Fruit fly (Drosophila melanogaster) whole organism, prepupa: ENCODE measurements around the gene CG32683.

Source experiments
- Blimp-1 ChIP-seq: fragments of 200-800 bp; sonication (Bioruptor generic); optimal IDR thresholded peaks from 3 replicates; lab custom pipeline; 2017; ENCODE audit warnings: missing biosample characterization, missing genetic modification characterization, mild to moderate bottlenecking, moderate library complexity, missing genetic modification reagents
- CG10631 ChIP-seq: fragments of 200-800 bp; sonication (Bioruptor generic); optimal IDR thresholded peaks from 2 replicates; lab custom pipeline; 2016; ENCODE audit warnings: missing biosample characterization, missing genetic modification characterization
- CG11294 ChIP-seq: fragments of 200-800 bp; sonication (Bioruptor generic); IDR thresholded peaks from 2 replicates; pipeline ENCODE4 v1.3.6; 2022; ENCODE audit warnings: missing biosample characterization, missing genetic modification characterization
- CG11762 ChIP-seq: fragments of 200-800 bp; sonication (Bioruptor generic); optimal IDR thresholded peaks from 3 replicates; lab custom pipeline; 2016; ENCODE audit warnings: missing biosample characterization, missing genetic modification characterization; ENCODE audit not compliant: insufficient read depth
- CG11902 ChIP-seq: fragments of 200-800 bp; sonication (Bioruptor generic); optimal IDR thresholded peaks from 3 replicates; lab custom pipeline; 2016; ENCODE audit warnings: missing biosample characterization, missing genetic modification characterization
- CG15336 ChIP-seq: fragments of 200-800 bp; sonication (Bioruptor generic); IDR thresholded peaks from 2 replicates; pipeline ENCODE4 v1.3.6; 2022; ENCODE audit warnings: missing biosample characterization, missing genetic modification characterization
- CG1621 ChIP-seq: fragments of 200-800 bp; sonication (Bioruptor generic); optimal IDR thresholded peaks from 3 replicates; lab custom pipeline; 2018; ENCODE audit warnings: missing biosample characterization, mild to moderate bottlenecking, missing genetic modification characterization
- CG16779 ChIP-seq: fragments of 200-800 bp; sonication (Bioruptor generic); optimal IDR thresholded peaks from 3 replicates; lab custom pipeline; 2017; ENCODE audit warnings: missing biosample characterization, mild to moderate bottlenecking, missing genetic modification characterization
- CG31627 ChIP-seq: fragments of 200-800 bp; sonication (Bioruptor generic); optimal IDR thresholded peaks from 3 replicates; lab custom pipeline; 2016; ENCODE audit warnings: missing biosample characterization, missing genetic modification characterization
- CG34406 ChIP-seq: fragments of 200-800 bp; sonication (Bioruptor generic); optimal IDR thresholded peaks from 3 replicates; lab custom pipeline; 2016; ENCODE audit warnings: missing biosample characterization, missing genetic modification characterization
- CG3919 ChIP-seq: fragments of 200-800 bp; sonication (Bioruptor generic); optimal IDR thresholded peaks from 3 replicates; lab custom pipeline; 2016; ENCODE audit warnings: missing biosample characterization, missing genetic modification characterization
- CG4318 ChIP-seq: fragments of 200-800 bp; sonication (Bioruptor generic); optimal IDR thresholded peaks from 3 replicates; lab custom pipeline; 2017; ENCODE audit warnings: missing biosample characterization, mild to moderate bottlenecking, missing genetic modification characterization
- CG6163 ChIP-seq: fragments of 200-800 bp; sonication (Bioruptor generic); IDR thresholded peaks from 3 replicates; pipeline ENCODE4 v1.3.6; 2022; ENCODE audit warnings: missing biosample characterization, missing genetic modification characterization
- CG6276 ChIP-seq: fragments of 200-800 bp; sonication (Bioruptor generic); optimal IDR thresholded peaks from 2 replicates; lab custom pipeline; 2017; ENCODE audit warnings: missing biosample characterization, mild to moderate bottlenecking, missing genetic modification characterization
- CG6792 ChIP-seq: fragments of 200-800 bp; sonication (Bioruptor generic); optimal IDR thresholded peaks from 3 replicates; lab custom pipeline; 2016; ENCODE audit warnings: missing biosample characterization, missing genetic modification characterization
- CG6808 ChIP-seq: fragments of 200-800 bp; sonication (Bioruptor generic); optimal IDR thresholded peaks from 3 replicates; lab custom pipeline; 2017; ENCODE audit warnings: missing biosample characterization, missing genetic modification characterization, mild to moderate bottlenecking, moderate library complexity, missing genetic modification reagents
- CG6854 ChIP-seq: fragments of 200-800 bp; sonication (Bioruptor generic); optimal IDR thresholded peaks from 2 replicates; lab custom pipeline; 2017; ENCODE audit warnings: missing biosample characterization, mild to moderate bottlenecking, missing genetic modification characterization
- CG7368 ChIP-seq: fragments of 200-800 bp; sonication (Bioruptor generic); optimal IDR thresholded peaks from 3 replicates; lab custom pipeline; 2016; ENCODE audit warnings: missing biosample characterization, missing genetic modification characterization
- CG8319 ChIP-seq: fragments of 200-800 bp; sonication (Bioruptor generic); optimal IDR thresholded peaks from 3 replicates; lab custom pipeline; 2016; ENCODE audit warnings: missing biosample characterization, missing genetic modification characterization
- CG8632 ChIP-seq: fragments of 200-800 bp; sonication (Bioruptor generic); optimal IDR thresholded peaks from 3 replicates; lab custom pipeline; 2016; ENCODE audit warnings: missing biosample characterization, missing genetic modification characterization
- CG9139 ChIP-seq: fragments of 200-800 bp; sonication (Bioruptor generic); optimal IDR thresholded peaks from 3 replicates; lab custom pipeline; 2017; ENCODE audit warnings: missing biosample characterization, mild to moderate bottlenecking, missing genetic modification characterization
- Eip75B ChIP-seq: fragments of 200-800 bp; sonication (Bioruptor generic); optimal IDR thresholded peaks from 3 replicates; lab custom pipeline; 2016; ENCODE audit warnings: missing biosample characterization, missing genetic modification characterization
- Eip78C ChIP-seq: fragments of 200-800 bp; sonication (Bioruptor generic); peaks from one replicate; lab custom pipeline; 2016; ENCODE audit warnings: missing biosample characterization, missing genetic modification characterization
- Eip93F ChIP-seq: fragments of 200-800 bp; sonication (Bioruptor generic); optimal IDR thresholded peaks from 2 replicates; lab custom pipeline; 2016; ENCODE audit warnings: missing biosample characterization, mild to moderate bottlenecking, missing genetic modification characterization
- Ets21C ChIP-seq: fragments of 200-800 bp; sonication (Bioruptor generic); optimal IDR thresholded peaks from 3 replicates; lab custom pipeline; 2016; ENCODE audit warnings: missing biosample characterization, missing genetic modification characterization
- Gug ChIP-seq: fragments of 200-800 bp; sonication (Bioruptor generic); IDR thresholded peaks from 2 replicates; pipeline ENCODE4 v1.3.6; 2022; ENCODE audit warnings: missing biosample characterization, missing genetic modification characterization
- Hr38 ChIP-seq: sonication (Bioruptor generic); optimal IDR thresholded peaks from 2 replicates; lab custom pipeline; 2016; ENCODE audit warnings: missing biosample characterization, missing genetic modification characterization
- Hr39 ChIP-seq: fragments of 200-800 bp; sonication (Bioruptor generic); optimal IDR thresholded peaks from 2 replicates; lab custom pipeline; 2016; ENCODE audit warnings: missing biosample characterization, missing genetic modification characterization
- Hr4 ChIP-seq: fragments of 200-800 bp; sonication (Bioruptor generic); optimal IDR thresholded peaks from 3 replicates; lab custom pipeline; 2016; ENCODE audit warnings: missing biosample characterization, missing genetic modification characterization
- Met ChIP-seq: fragments of 200-800 bp; sonication (Bioruptor generic); optimal IDR thresholded peaks from 3 replicates; lab custom pipeline; 2016; ENCODE audit warnings: missing biosample characterization, missing genetic modification characterization
- OdsH ChIP-seq: fragments of 200-800 bp; sonication (Bioruptor generic); optimal IDR thresholded peaks from 3 replicates; lab custom pipeline; 2016; ENCODE audit warnings: missing biosample characterization, missing genetic modification characterization
- Smox ChIP-seq: fragments of 200-800 bp; sonication (Bioruptor generic); optimal IDR thresholded peaks from 3 replicates; lab custom pipeline; 2016; ENCODE audit warnings: missing biosample characterization, missing genetic modification characterization
- Sox102F ChIP-seq: fragments of 200-800 bp; sonication (Bioruptor generic); optimal IDR thresholded peaks from 2 replicates; lab custom pipeline; 2016; ENCODE audit warnings: missing biosample characterization, mild to moderate bottlenecking, missing genetic modification characterization
- Sox14 ChIP-seq: fragments of 200-800 bp; sonication (Bioruptor generic); optimal IDR thresholded peaks from 3 replicates; lab custom pipeline; 2016; ENCODE audit warnings: missing biosample characterization, missing genetic modification characterization
- Sox15 ChIP-seq: fragments of 200-800 bp; sonication (Bioruptor generic); optimal IDR thresholded peaks from 3 replicates; lab custom pipeline; 2016; ENCODE audit warnings: missing biosample characterization, missing genetic modification characterization
- acj6 ChIP-seq: fragments of 200-800 bp; sonication (Bioruptor generic); optimal IDR thresholded peaks from 3 replicates; lab custom pipeline; 2016; ENCODE audit warnings: missing biosample characterization, missing genetic modification characterization
- cyc ChIP-seq: fragments of 200-800 bp; sonication (Bioruptor generic); optimal IDR thresholded peaks from 3 replicates; lab custom pipeline; 2016; ENCODE audit warnings: missing biosample characterization, missing genetic modification characterization
- dac ChIP-seq: fragments of 200-800 bp; sonication (Bioruptor generic); optimal IDR thresholded peaks from 2 replicates; lab custom pipeline; 2017; ENCODE audit warnings: missing biosample characterization, mild to moderate bottlenecking, missing genetic modification characterization
- dsx ChIP-seq: fragments of 200-800 bp; optimal IDR thresholded peaks from 3 replicates; lab custom pipeline; 2019; ENCODE audit warnings: missing biosample characterization, mild to moderate bottlenecking, missing genetic modification characterization, moderate library complexity; ENCODE audit not compliant: poor library complexity, severe bottlenecking
- eg ChIP-seq: fragments of 200-800 bp; sonication (Bioruptor generic); IDR thresholded peaks from 3 replicates; pipeline ENCODE4 v1.3.6; 2022; ENCODE audit warnings: missing biosample characterization, missing genetic modification characterization
- esn ChIP-seq: fragments of 200-800 bp; sonication (Bioruptor generic); optimal IDR thresholded peaks from 2 replicates; lab custom pipeline; 2016; ENCODE audit warnings: missing biosample characterization, mild to moderate bottlenecking, missing genetic modification characterization, moderate library complexity
- fd59A ChIP-seq: fragments of 200-800 bp; sonication (Bioruptor generic); optimal IDR thresholded peaks from 2 replicates; lab custom pipeline; 2017; ENCODE audit warnings: missing biosample characterization, mild to moderate bottlenecking, missing genetic modification characterization, missing genetic modification reagents
- fd85E ChIP-seq: fragments of 200-800 bp; sonication (Bioruptor generic); optimal IDR thresholded peaks from 3 replicates; lab custom pipeline; 2016; ENCODE audit warnings: missing biosample characterization, missing genetic modification characterization
- lz ChIP-seq: fragments of 200-800 bp; sonication (Bioruptor generic); optimal IDR thresholded peaks from 3 replicates; lab custom pipeline; 2016; ENCODE audit warnings: missing biosample characterization, missing genetic modification characterization
- net ChIP-seq: fragments of 200-800 bp; sonication (Bioruptor generic); optimal IDR thresholded peaks from 3 replicates; lab custom pipeline; 2016; ENCODE audit warnings: missing biosample characterization, missing genetic modification characterization
- salr ChIP-seq, 2 experiments: fragments of 200-800 bp; sonication (Bioruptor generic); optimal IDR thresholded peaks; 3 replicates each; lab custom pipeline; 2016 to 2018; ENCODE audit warnings: missing biosample characterization in 2 of 2, missing genetic modification characterization in 2 of 2, mild to moderate bottlenecking in 1 of 2
- spab ChIP-seq: fragments of 200-800 bp; sonication (Bioruptor generic); optimal IDR thresholded peaks from 2 replicates; lab custom pipeline; 2017; ENCODE audit warnings: missing biosample characterization, mild to moderate bottlenecking, missing genetic modification characterization, missing genetic modification reagents
- svp ChIP-seq: fragments of 200-800 bp; sonication (Bioruptor generic); peaks from one replicate; lab custom pipeline; 2016; ENCODE audit warnings: missing biosample characterization, missing genetic modification characterization
- topi ChIP-seq: fragments of 200-800 bp; sonication (Bioruptor generic); optimal IDR thresholded peaks from 3 replicates; lab custom pipeline; 2016; ENCODE audit warnings: missing biosample characterization, missing genetic modification characterization
- vri ChIP-seq: fragments of 200-800 bp; sonication (Bioruptor generic); optimal IDR thresholded peaks from 3 replicates; lab custom pipeline; 2016; ENCODE audit warnings: missing biosample characterization, mild to moderate bottlenecking, missing genetic modification characterization

Gene CG32683

DNA sequence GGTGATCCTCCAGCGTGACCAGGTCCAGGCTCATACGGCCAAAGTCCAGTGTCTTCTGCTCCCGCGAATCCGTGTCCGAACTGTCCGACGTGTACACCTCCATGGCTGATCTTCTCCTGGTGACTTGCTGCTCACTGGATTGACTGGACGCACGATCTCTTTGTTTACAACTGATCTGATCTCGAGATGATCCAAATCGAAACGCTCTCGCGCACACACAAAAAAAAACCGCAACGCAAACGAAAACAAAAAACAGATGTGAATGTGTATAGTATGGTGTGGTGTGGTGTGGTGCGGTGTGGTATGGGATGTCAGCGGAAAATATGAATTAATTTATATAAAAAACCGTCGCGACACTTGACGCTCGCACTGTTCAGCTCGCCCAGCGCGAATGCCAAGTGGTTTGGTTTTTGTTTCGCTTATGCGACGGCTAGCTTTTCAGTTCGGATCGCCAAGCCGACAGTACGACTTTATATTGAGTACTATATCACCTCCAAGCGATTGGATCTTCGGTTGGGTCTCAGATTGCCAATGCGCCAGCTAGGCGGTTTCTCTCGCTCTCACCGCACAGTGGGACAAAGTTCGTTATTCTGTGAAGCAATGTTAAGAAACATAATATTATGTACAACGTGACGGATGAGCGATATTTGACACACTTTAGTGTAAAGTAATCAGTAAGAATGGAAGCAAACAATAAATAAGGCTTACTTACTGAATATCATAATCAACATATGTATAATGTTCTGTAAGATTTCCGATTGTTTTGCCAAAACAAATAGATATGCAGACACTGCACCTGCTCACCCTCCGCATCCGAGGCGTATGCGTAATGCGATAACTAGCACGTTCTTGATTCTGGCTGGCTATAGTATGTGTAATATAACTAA is 31.7 kb upstream of the CG32683 start:
- TF ChIP-seq cyc (GFP tag; lab: Kevin White, UChicago) (no peak), esn (GFP tag; lab: Kevin White, UChicago) (peak; percentile 65), Smox (GFP tag; lab: Kevin White, UChicago) (peak; percentile 35), Eip93F (GFP tag; lab: Kevin White, UChicago) (no peak), Hr38 (GFP tag; lab: Kevin White, UChicago) (no peak), Sox14 (peak; percentile 67), fd85E (GFP tag; lab: Kevin White, UChicago) (no peak), Ets21C (GFP tag; lab: Kevin White, UChicago) (peak; percentile 7), Blimp-1 (GFP tag; lab: Kevin White, UChicago) (no peak), topi (GFP tag; lab: Kevin White, UChicago) (peak; percentile 45), CG8632 (GFP tag; lab: Kevin White, UChicago) (peak; percentile 58), CG10631 (peak; percentile 56), CG15336 (GFP tag; lab: Robert Waterston, UW) (peak; percentile 71), spab (GFP tag; lab: Kevin White, UChicago) (peak; percentile 58), dac (GFP tag; lab: Kevin White, UChicago) (no peak), vri (GFP tag; lab: Kevin White, UChicago) (peak; percentile 73), CG11294 (peak; percentile 31), salr (GFP tag; optimal IDR thresholded peaks at IDR 0.05; lab: Kevin White, UChicago) (peak; percentile 30 to 46), Gug (peak; percentile 51), CG34406 (GFP tag; lab: Kevin White, UChicago) (peak; percentile 52), Met (peak; percentile 62), Eip78C (GFP tag; lab: Kevin White, UChicago) (peak; percentile 91), CG6808 (GFP tag; lab: Kevin White, UChicago) (peak; percentile 65), dsx (GFP tag; lab: Kevin White, UChicago) (peak; percentile 44), CG7368 (GFP tag; lab: Kevin White, UChicago) (peak; percentile 58), Hr39 (GFP tag; lab: Kevin White, UChicago) (peak; percentile 44), CG8319 (GFP tag; lab: Kevin White, UChicago) (peak; percentile 39), Eip75B (GFP tag; lab: Kevin White, UChicago) (peak; percentile 71), CG1621 (tag; lab: Kevin White, UChicago) (peak; percentile 67), CG11762 (GFP tag; lab: Kevin White, UChicago) (peak; percentile 49), CG3919 (GFP tag; lab: Kevin White, UChicago) (peak; percentile 44), Sox102F (GFP tag; lab: Kevin White, UChicago) (peak; percentile 58), CG9139 (GFP tag; lab: Kevin White, UChicago) (peak; percentile 53), fd59A (GFP tag; lab: Kevin White, UChicago) (peak; percentile 58), CG6792 (GFP tag; lab: Kevin White, UChicago) (peak; percentile 64), CG11902 (GFP tag; lab: Kevin White, UChicago) (peak; percentile 3), net (GFP tag; lab: Kevin White, UChicago) (peak; percentile 69), svp (GFP tag; lab: Kevin White, UChicago) (peak; percentile 95), CG16779 (tag; lab: Kevin White, UChicago) (peak; percentile 56), Hr4 (GFP tag; lab: Kevin White, UChicago) (peak; percentile 74), CG6854 (no peak), eg (GFP tag; lab: Robert Waterston, UW) (peak; percentile 52; the same call in 1 of the 3 replicates), OdsH (GFP tag; lab: Kevin White, UChicago) (peak; percentile 76), CG6276 (GFP tag; lab: Kevin White, UChicago) (peak; percentile 64), acj6 (GFP tag; lab: Kevin White, UChicago) (peak; percentile 65), CG6163 (GFP tag; lab: Robert Waterston, UW) (no peak), CG31627 (GFP tag; lab: Kevin White, UChicago) (peak; percentile 49), lz (GFP tag; lab: Kevin White, UChicago) (peak; percentile 45), CG4318 (GFP tag; lab: Kevin White, UChicago) (peak; percentile 48), Sox15 (GFP tag; lab: Kevin White, UChicago) (peak; percentile 3)
